Fruit fly (Drosophila melanogaster): ENCODE measurements around the gene CG4629.

Gene CG4629

dm6 chr2L:1075753-1076152 lies 26.6 kb downstream of the CG4629 start:
- TF ChIP-seq insv (optimal IDR thresholded peaks at IDR 0.05), result no peak
- no peak for TF ChIP-seq h (optimal IDR thresholded peaks at IDR 0.05)
- no peak for TF ChIP-seq Sin3A (optimal IDR thresholded peaks at IDR 0.05)
- TF ChIP-seq Myc (optimal IDR thresholded peaks at IDR 0.05), result no peak
- no peak for TF ChIP-seq ttk (optimal IDR thresholded peaks at IDR 0.05)
- TF ChIP-seq psq (optimal IDR thresholded peaks at IDR 0.05), result no peak

- TF ChIP-seq ttk (optimal IDR thresholded peaks at IDR 0.05) (no peak), psq (optimal IDR thresholded peaks at IDR 0.05) (no peak), Myc (optimal IDR thresholded peaks at IDR 0.05) (no peak), Sin3A (optimal IDR thresholded peaks at IDR 0.05) (no peak), h (optimal IDR thresholded peaks at IDR 0.05) (no peak), insv (optimal IDR thresholded peaks at IDR 0.05) (no peak)
Observed at dm6 chr2L:1074180-1074864, 28.0 kb downstream of the CG4629 start.

- TF ChIP-seq Myc (optimal IDR thresholded peaks at IDR 0.05) (no peak), insv (optimal IDR thresholded peaks at IDR 0.05) (no peak), psq (optimal IDR thresholded peaks at IDR 0.05) (no peak), h (optimal IDR thresholded peaks at IDR 0.05) (no peak), Sin3A (optimal IDR thresholded peaks at IDR 0.05) (no peak), ttk (optimal IDR thresholded peaks at IDR 0.05) (no peak)
Observed at dm6 chr2L:1073530-1073929, 28.8 kb downstream of the CG4629 start.

- no peak for TF ChIP-seq insv (optimal IDR thresholded peaks at IDR 0.05)
- no peak for TF ChIP-seq psq (optimal IDR thresholded peaks at IDR 0.05)
- no peak for TF ChIP-seq ttk (optimal IDR thresholded peaks at IDR 0.05)
- no peak for TF ChIP-seq h (optimal IDR thresholded peaks at IDR 0.05)
- no peak for TF ChIP-seq Sin3A (optimal IDR thresholded peaks at IDR 0.05)
- TF ChIP-seq Myc (optimal IDR thresholded peaks at IDR 0.05), result no peak
Observed at dm6 chr2L:1072184-1072583, 30.1 kb downstream of the CG4629 start.

dm6 chr2L:1070941-1071340 lies 31.4 kb downstream of the CG4629 start:
- TF ChIP-seq psq (optimal IDR thresholded peaks at IDR 0.05), result no peak
- TF ChIP-seq Sin3A (optimal IDR thresholded peaks at IDR 0.05), result no peak
- no peak for TF ChIP-seq ttk (optimal IDR thresholded peaks at IDR 0.05)
- TF ChIP-seq insv (optimal IDR thresholded peaks at IDR 0.05), result no peak
- TF ChIP-seq h (optimal IDR thresholded peaks at IDR 0.05), result no peak
- TF ChIP-seq Myc (optimal IDR thresholded peaks at IDR 0.05), result no peak

dm6 chr2L:1070332-1070731 lies 32.0 kb downstream of the CG4629 start:
- TF ChIP-seq ttk (optimal IDR thresholded peaks at IDR 0.05) (no peak), Sin3A (optimal IDR thresholded peaks at IDR 0.05) (no peak), h (optimal IDR thresholded peaks at IDR 0.05) (no peak), Myc (optimal IDR thresholded peaks at IDR 0.05) (no peak), psq (optimal IDR thresholded peaks at IDR 0.05) (no peak), insv (optimal IDR thresholded peaks at IDR 0.05) (no peak)

dm6 chr2L:1069475-1069874 lies 32.8 kb downstream of the CG4629 start:
- TF ChIP-seq ttk (optimal IDR thresholded peaks at IDR 0.05), result no peak
- no peak for TF ChIP-seq Myc (optimal IDR thresholded peaks at IDR 0.05)
- no peak for TF ChIP-seq h (optimal IDR thresholded peaks at IDR 0.05)
- TF ChIP-seq Sin3A (optimal IDR thresholded peaks at IDR 0.05), result no peak
- no peak for TF ChIP-seq psq (optimal IDR thresholded peaks at IDR 0.05)

dm6 chr2L:1068517-1069107 lies 33.7 kb downstream of the CG4629 start:
- TF ChIP-seq insv (optimal IDR thresholded peaks at IDR 0.05) (no peak), Myc (optimal IDR thresholded peaks at IDR 0.05) (no peak), ttk (optimal IDR thresholded peaks at IDR 0.05) (no peak), Sin3A (optimal IDR thresholded peaks at IDR 0.05) (no peak), h (optimal IDR thresholded peaks at IDR 0.05) (no peak), psq (optimal IDR thresholded peaks at IDR 0.05) (no peak)

- TF ChIP-seq h (optimal IDR thresholded peaks at IDR 0.05) (no peak), Myc (optimal IDR thresholded peaks at IDR 0.05) (no peak), psq (optimal IDR thresholded peaks at IDR 0.05) (no peak), ttk (optimal IDR thresholded peaks at IDR 0.05) (no peak), insv (optimal IDR thresholded peaks at IDR 0.05) (no peak)
Observed at dm6 chr2L:1068004-1068403, 34.3 kb downstream of the CG4629 start.

- TF ChIP-seq Myc (optimal IDR thresholded peaks at IDR 0.05) (no peak), psq (optimal IDR thresholded peaks at IDR 0.05) (no peak), insv (optimal IDR thresholded peaks at IDR 0.05) (no peak), Sin3A (optimal IDR thresholded peaks at IDR 0.05) (no peak), ttk (optimal IDR thresholded peaks at IDR 0.05) (no peak), h (optimal IDR thresholded peaks at IDR 0.05) (no peak)
Observed at dm6 chr2L:1066330-1066729, 36.0 kb downstream of the CG4629 start.

dm6 chr2L:1065038-1065437 lies 37.3 kb downstream of the CG4629 start:
- TF ChIP-seq ttk (optimal IDR thresholded peaks at IDR 0.05) (no peak), insv (optimal IDR thresholded peaks at IDR 0.05) (no peak), h (optimal IDR thresholded peaks at IDR 0.05) (no peak), psq (optimal IDR thresholded peaks at IDR 0.05) (no peak), Sin3A (optimal IDR thresholded peaks at IDR 0.05) (no peak), Myc (optimal IDR thresholded peaks at IDR 0.05) (no peak)

dm6 chr2L:1064544-1064943 lies 37.8 kb downstream of the CG4629 start:
- TF ChIP-seq Sin3A (optimal IDR thresholded peaks at IDR 0.05), result no peak

- TF ChIP-seq ttk (optimal IDR thresholded peaks at IDR 0.05), result no peak
- TF ChIP-seq psq (optimal IDR thresholded peaks at IDR 0.05), result no peak
- no peak for TF ChIP-seq Myc (optimal IDR thresholded peaks at IDR 0.05)
- TF ChIP-seq h (optimal IDR thresholded peaks at IDR 0.05), result no peak
- no peak for TF ChIP-seq insv (optimal IDR thresholded peaks at IDR 0.05)
- TF ChIP-seq Sin3A (optimal IDR thresholded peaks at IDR 0.05), result no peak
Observed at dm6 chr2L:1063695-1064094, 38.6 kb downstream of the CG4629 start.
